Fruit fly (Drosophila melanogaster) whole organism, pupa: ENCODE measurements around the gene CG43231.

Experiments used
- CG10348 ChIP-seq: fragments of 200-800 bp; sonication (Bioruptor generic); IDR thresholded peaks from 2 replicates; pipeline ENCODE4 v1.3.6; 2022; ENCODE audit warnings: missing biosample characterization, missing genetic modification characterization
- CG12605 ChIP-seq: fragments of 200-800 bp; sonication (Bioruptor generic); IDR thresholded peaks from 2 replicates; pipeline ENCODE4 v1.3.6; 2022; ENCODE audit warnings: missing biosample characterization, missing genetic modification characterization
- CG15710 ChIP-seq: fragments of 200-800 bp; sonication (Bioruptor generic); optimal IDR thresholded peaks from 2 replicates; lab custom pipeline; 2018; ENCODE audit warnings: missing biosample characterization, mild to moderate bottlenecking, missing genetic modification characterization, moderate library complexity
- CG17806 ChIP-seq: fragments of 200-800 bp; sonication (Bioruptor generic); optimal IDR thresholded peaks from 2 replicates; lab custom pipeline; 2018; ENCODE audit warnings: missing biosample characterization, mild to moderate bottlenecking, missing genetic modification characterization, moderate library complexity
- CG32121 ChIP-seq: fragments of 200-800 bp; sonication (Bioruptor generic); IDR thresholded peaks from 2 replicates; pipeline ENCODE4 v1.3.6; 2022; ENCODE audit warnings: missing biosample characterization, missing genetic modification characterization
- CG4496 ChIP-seq: fragments of 200-800 bp; sonication (Bioruptor generic); IDR thresholded peaks from 3 replicates; pipeline ENCODE4 v1.3.6; 2022; ENCODE audit warnings: missing biosample characterization, missing genetic modification characterization
- CG8159 ChIP-seq: fragments of 200-800 bp; sonication (Bioruptor generic); optimal IDR thresholded peaks from 3 replicates; lab custom pipeline; 2018; ENCODE audit warnings: missing biosample characterization, mild to moderate bottlenecking, missing genetic modification characterization, moderate library complexity
- CG8301 ChIP-seq: fragments of 200-800 bp; sonication (Bioruptor generic); optimal IDR thresholded peaks from 2 replicates; lab custom pipeline; 2018; ENCODE audit warnings: missing biosample characterization, mild to moderate bottlenecking, missing genetic modification characterization
- EcR ChIP-seq: fragments of 200-800 bp; sonication (Bioruptor generic); optimal IDR thresholded peaks from 3 replicates; lab custom pipeline; 2019; ENCODE audit warnings: missing biosample characterization, missing genetic modification characterization, mild to moderate bottlenecking, moderate library complexity, missing genetic modification reagents
- Ets98B ChIP-seq: fragments of 200-800 bp; sonication (Bioruptor generic); IDR thresholded peaks from 2 replicates; pipeline ENCODE4 v1.3.6; 2022; ENCODE audit warnings: missing biosample characterization, missing genetic modification characterization
- Pif1A ChIP-seq: fragments of 200-800 bp; sonication (Bioruptor generic); optimal IDR thresholded peaks from 3 replicates; lab custom pipeline; 2016; ENCODE audit warnings: missing biosample characterization, missing genetic modification characterization
- Snoo ChIP-seq: fragments of 200-800 bp; sonication (Bioruptor generic); optimal IDR thresholded peaks from 3 replicates; lab custom pipeline; 2017; ENCODE audit warnings: missing biosample characterization, mild to moderate bottlenecking, missing genetic modification characterization, inconsistent platforms
- gl ChIP-seq: fragments of 200-800 bp; sonication (Bioruptor generic); optimal IDR thresholded peaks from 2 replicates; lab custom pipeline; 2018; ENCODE audit warnings: missing biosample characterization, mild to moderate bottlenecking, missing genetic modification characterization
- rn ChIP-seq: fragments of 200-800 bp; sonication (Bioruptor generic); IDR thresholded peaks from 2 replicates; pipeline ENCODE4 v1.3.6; 2022; ENCODE audit warnings: missing biosample characterization, missing genetic modification characterization

- TF ChIP-seq Ets98B (GFP tag; lab: Robert Waterston, UW) (no peak), gl (tag; lab: Kevin White, UChicago) (no peak), CG4496 (GFP tag; lab: Robert Waterston, UW) (no peak), EcR (GFP tag; lab: Kevin White, UChicago) (no peak), CG32121 (GFP tag; lab: Robert Waterston, UW) (no peak), CG15710 (tag; lab: Kevin White, UChicago) (no peak), CG8301 (tag; lab: Kevin White, UChicago) (no peak), CG8159 (tag; lab: Kevin White, UChicago) (no peak), CG17806 (tag; lab: Kevin White, UChicago) (no peak), rn (GFP tag; lab: Robert Waterston, UW) (no peak), Snoo (tag; lab: Kevin White, UChicago) (no peak), Pif1A (GFP tag; lab: Kevin White, UChicago) (no peak), CG10348 (GFP tag; lab: Robert Waterston, UW) (no peak), CG12605 (no peak)
Observed at dm6 chr2L:17704381-17704780, at the start of gene CG43231.
